Fruit fly (Drosophila melanogaster): ENCODE data around the gene CG7126.
A peak's percentile ranks its signal among the peaks of the same experiment; 100 is the strongest.

Gene CG7126

DNA sequence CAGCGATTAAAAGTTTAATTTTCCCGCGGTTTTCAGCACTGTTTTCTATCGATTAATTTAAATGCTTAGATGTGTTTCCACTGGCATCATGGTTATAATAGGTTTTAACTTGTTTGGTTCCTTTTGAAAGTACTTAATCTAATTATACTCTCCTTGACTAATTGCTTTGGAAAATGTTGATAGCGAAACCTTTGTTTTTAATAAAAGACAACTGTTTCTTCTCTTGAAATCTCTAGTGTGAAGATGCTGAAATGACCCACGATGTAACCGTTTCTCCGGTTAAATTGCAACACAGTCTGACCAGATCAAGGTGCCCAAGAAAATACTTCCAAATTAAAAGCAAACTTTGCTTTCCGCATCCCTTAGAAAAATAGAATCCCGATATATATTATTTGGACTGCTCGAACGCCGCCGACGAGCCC, 3.7 kb downstream of the CG7126 start, which contains the start of gene Dlc90F (continued):
- TF ChIP-seq ssp (GFP tag; IDR thresholded peaks at IDR 0.05), result peak; percentile 94
- TF ChIP-seq pho (GFP tag; optimal IDR thresholded peaks at IDR 0.05), result peak; percentile 84
- TF ChIP-seq org-1 (GFP tag; optimal IDR thresholded peaks at IDR 0.05), result no peak
- TF ChIP-seq CG1603 (tag; optimal IDR thresholded peaks at IDR 0.05), result peak; percentile 75
- no peak for TF ChIP-seq wek (GFP tag; optimal IDR thresholded peaks at IDR 0.05)
- TF ChIP-seq CG1602 (GFP tag; optimal IDR thresholded peaks at IDR 0.05), result peak; percentile 75
- peak; percentile 78 for TF ChIP-seq jumu (GFP tag; optimal IDR thresholded peaks at IDR 0.05)
- TF ChIP-seq pum (GFP tag; optimal IDR thresholded peaks at IDR 0.05), result peak; percentile 77
- TF ChIP-seq NfI (GFP tag; optimal IDR thresholded peaks at IDR 0.05), result peak; percentile 80
- TF ChIP-seq eyg (GFP tag; optimal IDR thresholded peaks at IDR 0.05), result peak; percentile 78
- TF ChIP-seq nerfin-1 (tag; optimal IDR thresholded peaks at IDR 0.05), result no peak
- peak; percentile 85 for TF ChIP-seq BEAF-32 (GFP tag; optimal IDR thresholded peaks at IDR 0.05)
- no peak for TF ChIP-seq oc (tag; optimal IDR thresholded peaks at IDR 0.05)
- no peak for TF ChIP-seq CG6813 (GFP tag; optimal IDR thresholded peaks at IDR 0.05)
- TF ChIP-seq GATAe (GFP tag; conservative IDR thresholded peaks at IDR 0.05), result no peak
- peak; percentile 49 for TF ChIP-seq repo (GFP tag; optimal IDR thresholded peaks at IDR 0.05)
- TF ChIP-seq Elba2 (GFP tag; optimal IDR thresholded peaks at IDR 0.05), result peak; percentile 61
- TF ChIP-seq CG12155 (GFP tag; optimal IDR thresholded peaks at IDR 0.05), result peak; percentile 80
- peak; percentile 80 for TF ChIP-seq Dip3 (GFP tag; optimal IDR thresholded peaks at IDR 0.05)
- peak; percentile 17 for TF ChIP-seq CG4328 (GFP tag; optimal IDR thresholded peaks at IDR 0.05)
- peak; percentile 78 to 81 for TF ChIP-seq Pdp1 (GFP tag; optimal IDR thresholded peaks at IDR 0.05)
- peak; percentile 57 for TF ChIP-seq CG17359 (tag; optimal IDR thresholded peaks at IDR 0.05)
- TF ChIP-seq Ets65A (GFP tag), result peak; percentile 98
- TF ChIP-seq chm (GFP tag; IDR thresholded peaks at IDR 0.05), result 0 out of 2 replicates have a peak, but pooled peaks have one; percentile 29
- no peak for TF ChIP-seq Lpt (GFP tag; optimal IDR thresholded peaks at IDR 0.05)
- TF ChIP-seq CG14860 (GFP tag; IDR thresholded peaks at IDR 0.05; ENCODE audit: partially characterized antibody), result no peak
- peak; percentile 93 for TF ChIP-seq Med (GFP tag)
- peak; percentile 58 for TF ChIP-seq jing (GFP tag; optimal IDR thresholded peaks at IDR 0.05)
- TF ChIP-seq bigmax (GFP tag; optimal IDR thresholded peaks at IDR 0.05), result peak; percentile 27
- peak; percentile 9; the same call in 1 of the 2 replicates for TF ChIP-seq bbx (GFP tag; IDR thresholded peaks at IDR 0.05; ENCODE audit: partially characterized antibody)
- TF ChIP-seq chinmo (GFP tag; IDR thresholded peaks at IDR 0.05; ENCODE audit: partially characterized antibody), result no peak
- peak; percentile 84 for TF ChIP-seq CG17361 (GFP tag; IDR thresholded peaks at IDR 0.05)
- no peak for TF ChIP-seq ftz-f1 (GFP tag; optimal IDR thresholded peaks at IDR 0.05)
- peak; percentile 83 for TF ChIP-seq Aef1 (GFP tag; IDR thresholded peaks at IDR 0.05)
- peak; percentile 76; the same call in 3 of the 4 replicates for TF ChIP-seq Gug (GFP tag; IDR thresholded peaks at IDR 0.05)
- no peak for TF ChIP-seq Gsc (GFP tag; IDR thresholded peaks at IDR 0.05)
- TF ChIP-seq CG33557 (GFP tag; optimal IDR thresholded peaks at IDR 0.05), result peak; percentile 47
- peak; percentile 54 for TF ChIP-seq CG10209 (GFP tag; optimal IDR thresholded peaks at IDR 0.05)
- TF ChIP-seq CG31224 (GFP tag; IDR thresholded peaks at IDR 0.05), result peak; percentile 71
- peak; percentile 84 for TF ChIP-seq Chrac-16 (GFP tag; optimal IDR thresholded peaks at IDR 0.05)
- TF ChIP-seq tup (GFP tag; optimal IDR thresholded peaks at IDR 0.05), result peak; percentile 6
- TF ChIP-seq Fer2 (tag; optimal IDR thresholded peaks at IDR 0.05), result peak; percentile 34
- TF ChIP-seq CG17612 (GFP tag; IDR thresholded peaks at IDR 0.05), result peak; percentile 51; the same call in 1 of the 2 replicates
- peak; percentile 20 for TF ChIP-seq D19A (tag; optimal IDR thresholded peaks at IDR 0.05)
- peak; percentile 72; the same call in 2 of the 3 replicates for TF ChIP-seq Dbx (GFP tag; IDR thresholded peaks at IDR 0.05)
- TF ChIP-seq caup (GFP tag; optimal IDR thresholded peaks at IDR 0.05; ENCODE audit: severe bottlenecking), result peak; percentile 49
- TF ChIP-seq Max (GFP tag; optimal IDR thresholded peaks at IDR 0.05), result peak; percentile 60
- TF ChIP-seq CG12942 (GFP tag; optimal IDR thresholded peaks at IDR 0.05), result peak; percentile 69
- no peak for TF ChIP-seq Fer1 (GFP tag; optimal IDR thresholded peaks at IDR 0.05)
- peak; percentile 67 for TF ChIP-seq Tbp (GFP tag; optimal IDR thresholded peaks at IDR 0.05)
